Worm (Caenorhabditis elegans) whole organism, L1 larva: ENCODE results near the gene egl-18.

Experiments
- ceh-82 ChIP-seq, 3 experiments: fragments of 150-350 bp in 1 of 3; sonication (generic microtip) in 2 of 3; optimal IDR thresholded peaks; 2 replicates each; lab custom pipeline; 2014 to 2017; ENCODE audit warnings: missing biosample characterization in 3 of 3, missing genetic modification characterization in 3 of 3
- mdl-1 ChIP-seq, 2 experiments: fragments of 150-350 bp; optimal IDR thresholded peaks; 2 replicates each; lab custom pipeline; 2014 to 2017; ENCODE audit warnings: missing biosample characterization in 2 of 2, missing genetic modification characterization in 2 of 2, inconsistent platforms in 1 of 2
- mep-1 ChIP-seq: fragments of 150-350 bp; optimal IDR thresholded peaks from 2 replicates; lab custom pipeline; 2014; ENCODE audit warnings: missing biosample characterization, missing genetic modification characterization
- nhr-11 ChIP-seq: fragments of 150-350 bp; optimal IDR thresholded peaks from 2 replicates; lab custom pipeline; 2014; ENCODE audit warnings: missing biosample characterization, missing genetic modification characterization

DNA sequence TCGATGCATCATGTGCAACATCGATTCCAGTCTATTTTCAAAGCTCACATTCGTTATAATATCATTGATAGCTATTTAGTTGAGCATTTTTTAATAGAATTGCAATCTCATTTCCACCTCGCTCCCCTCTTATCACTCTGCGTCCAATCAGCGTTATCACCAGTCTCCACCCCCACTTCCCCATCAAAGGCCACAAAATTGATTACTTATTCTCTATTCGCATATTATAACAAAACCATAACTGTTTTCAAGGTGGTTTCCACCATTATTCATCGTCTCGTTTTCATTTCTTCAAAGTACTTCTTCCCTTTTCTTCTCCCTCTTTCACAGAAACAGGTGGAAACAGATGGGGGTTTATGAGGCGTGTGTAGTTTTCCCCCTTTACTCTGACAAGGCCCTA lies 9.5 kb upstream of the egl-18 start:
- TF ChIP-seq mep-1 (tag; lab: Kevin White, UChicago) (no peak), nhr-11 (tag; lab: Kevin White, UChicago) (no peak), mdl-1 (tag; optimal IDR thresholded peaks at IDR 0.05; lab: Kevin White, UChicago) (no peak), ceh-82 (tag; optimal IDR thresholded peaks at IDR 0.05; lab: Kevin White, UChicago) (no peak)
